Fruit fly (Drosophila melanogaster): ENCODE results near the gene Nedd8.
A peak's percentile ranks its signal among the peaks of the same experiment; 100 is the strongest.

The Nedd8 gene

DNA sequence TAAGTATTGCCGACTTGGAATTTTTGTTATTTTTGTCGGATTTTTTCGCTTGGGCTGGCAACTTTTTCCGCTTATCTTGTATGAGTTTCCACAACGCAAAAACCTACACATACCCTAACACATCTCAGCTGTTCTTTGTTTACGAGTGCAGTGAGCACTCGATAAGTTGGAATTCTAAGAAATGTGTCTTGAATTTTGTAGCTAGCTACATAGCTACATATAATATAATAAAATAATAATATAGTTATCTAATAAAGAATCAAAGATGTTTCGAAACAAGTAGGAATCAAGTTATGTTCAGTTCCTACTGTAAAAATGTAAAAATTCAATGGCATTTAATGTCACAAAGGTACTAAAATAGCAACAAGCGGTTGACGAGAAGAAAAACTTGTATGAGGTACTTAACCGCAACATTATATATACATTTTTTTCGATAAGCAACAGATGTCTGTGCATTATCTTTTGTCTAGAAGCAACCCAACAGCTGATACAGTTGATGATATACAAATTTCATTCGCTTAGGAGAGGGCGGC lies 5.6 kb upstream of the Nedd8 start, which contains the start of gene Bhmt:
Bhmt (minus strand) TSS at position 170 of the 533 bp plus-strand sequence.
- peak; percentile 73 for TF ChIP-seq ranshi (GFP tag; IDR thresholded peaks at IDR 0.05)
- no peak for TF ChIP-seq da (GFP tag; optimal IDR thresholded peaks at IDR 0.05)
- peak; percentile 71 for TF ChIP-seq CG17829 (tag; optimal IDR thresholded peaks at IDR 0.05)
- TF ChIP-seq Deaf1 (tag; optimal IDR thresholded peaks at IDR 0.05): no peak
- TF ChIP-seq CG12744 (GFP tag; optimal IDR thresholded peaks at IDR 0.05): no peak
- TF ChIP-seq ken (GFP tag; IDR thresholded peaks at IDR 0.05): no peak
- TF ChIP-seq cas (GFP tag; IDR thresholded peaks at IDR 0.05): no peak; the same call in 1 of the 2 replicates
- TF ChIP-seq chn (GFP tag; optimal IDR thresholded peaks at IDR 0.05): no peak
- peak; percentile 81 for TF ChIP-seq CG3281 (GFP tag; optimal IDR thresholded peaks at IDR 0.05)
- no peak for TF ChIP-seq CG14860 (GFP tag; IDR thresholded peaks at IDR 0.05; ENCODE audit: partially characterized antibody)
- no peak for TF ChIP-seq CG2199 (GFP tag; IDR thresholded peaks at IDR 0.05)
- TF ChIP-seq Drgx (GFP tag; IDR thresholded peaks at IDR 0.05): peak; percentile 87
- TF ChIP-seq fd64A (GFP tag; optimal IDR thresholded peaks at IDR 0.05): no peak
- TF ChIP-seq D (optimal IDR thresholded peaks at IDR 0.05): no peak
- peak; percentile 5 for TF ChIP-seq D (GFP tag; optimal IDR thresholded peaks at IDR 0.05)
- TF ChIP-seq dm (GFP tag; optimal IDR thresholded peaks at IDR 0.05): no peak
- TF ChIP-seq phol (tag; optimal IDR thresholded peaks at IDR 0.05): peak; percentile 53
- peak; percentile 68 for TF ChIP-seq CG18262 (tag; optimal IDR thresholded peaks at IDR 0.05)
- TF ChIP-seq Max (GFP tag; optimal IDR thresholded peaks at IDR 0.05): peak; percentile 20
- TF ChIP-seq D19A (tag; optimal IDR thresholded peaks at IDR 0.05): peak; percentile 81
- peak; percentile 62 for TF ChIP-seq bcd (GFP tag; optimal IDR thresholded peaks at IDR 0.05)
- TF ChIP-seq HmgD (GFP tag; optimal IDR thresholded peaks at IDR 0.05): no peak
- TF ChIP-seq CG15601 (tag; optimal IDR thresholded peaks at IDR 0.05): peak; percentile 44
- no peak for TF ChIP-seq CG17912 (GFP tag; optimal IDR thresholded peaks at IDR 0.05)
- TF ChIP-seq CG13894 (tag; optimal IDR thresholded peaks at IDR 0.05): no peak
- TF ChIP-seq Usf (GFP tag; optimal IDR thresholded peaks at IDR 0.05): no peak
- peak; percentile 74 for TF ChIP-seq CG11247 (GFP tag; IDR thresholded peaks at IDR 0.05)
- peak; percentile 17 for TF ChIP-seq CG7987 (GFP tag; optimal IDR thresholded peaks at IDR 0.05)
- peak; percentile 38 for TF ChIP-seq CrebB (tag; optimal IDR thresholded peaks at IDR 0.05)
- TF ChIP-seq ewg (GFP tag; optimal IDR thresholded peaks at IDR 0.05): no peak
- TF ChIP-seq slou (GFP tag; optimal IDR thresholded peaks at IDR 0.05): no peak
- TF ChIP-seq so (GFP tag; IDR thresholded peaks at IDR 0.05): peak; percentile 39; the same call in 1 of the 3 replicates
- TF ChIP-seq CG10431 (GFP tag; optimal IDR thresholded peaks at IDR 0.05): no peak
- no peak for TF ChIP-seq CG1792 (GFP tag; optimal IDR thresholded peaks at IDR 0.05)
- TF ChIP-seq CG13296 (GFP tag; optimal IDR thresholded peaks at IDR 0.05): peak; percentile 78
- peak; percentile 60; the same call in 1 of the 3 replicates for TF ChIP-seq ci (GFP tag; IDR thresholded peaks at IDR 0.05)
- TF ChIP-seq CG6654 (GFP tag; optimal IDR thresholded peaks at IDR 0.05): no peak
- TF ChIP-seq Gsc (GFP tag; IDR thresholded peaks at IDR 0.05): no peak
- no peak for TF ChIP-seq BEAF-32 (GFP tag; optimal IDR thresholded peaks at IDR 0.05)
- no peak for TF ChIP-seq usp (GFP tag; optimal IDR thresholded peaks at IDR 0.05)
- TF ChIP-seq dimm (GFP tag; IDR thresholded peaks at IDR 0.05): no peak
- peak; percentile 33 for TF ChIP-seq CG8388 (GFP tag; optimal IDR thresholded peaks at IDR 0.05)
- no peak for TF ChIP-seq CG2116 (GFP tag; optimal IDR thresholded peaks at IDR 0.05)
- TF ChIP-seq jing (GFP tag; optimal IDR thresholded peaks at IDR 0.05): no peak
- no peak for TF ChIP-seq Opbp (GFP tag; IDR thresholded peaks at IDR 0.05; ENCODE audit: partially characterized antibody)
- peak; percentile 4 for TF ChIP-seq pzg (GFP tag; optimal IDR thresholded peaks at IDR 0.05)
- TF ChIP-seq abd-A (tag; optimal IDR thresholded peaks at IDR 0.05): no peak
- peak; percentile 6 for TF ChIP-seq CG7928 (GFP tag; optimal IDR thresholded peaks at IDR 0.05)
- TF ChIP-seq shn (GFP tag; optimal IDR thresholded peaks at IDR 0.05): no peak
- TF ChIP-seq CoRest (tag; optimal IDR thresholded peaks at IDR 0.05): peak; percentile 76
- TF ChIP-seq CG2678 (tag; optimal IDR thresholded peaks at IDR 0.05): peak; percentile 88

Data from whole organism, embryonic.